Worm (Caenorhabditis elegans): ENCODE data around the gene atf-4.

DNA sequence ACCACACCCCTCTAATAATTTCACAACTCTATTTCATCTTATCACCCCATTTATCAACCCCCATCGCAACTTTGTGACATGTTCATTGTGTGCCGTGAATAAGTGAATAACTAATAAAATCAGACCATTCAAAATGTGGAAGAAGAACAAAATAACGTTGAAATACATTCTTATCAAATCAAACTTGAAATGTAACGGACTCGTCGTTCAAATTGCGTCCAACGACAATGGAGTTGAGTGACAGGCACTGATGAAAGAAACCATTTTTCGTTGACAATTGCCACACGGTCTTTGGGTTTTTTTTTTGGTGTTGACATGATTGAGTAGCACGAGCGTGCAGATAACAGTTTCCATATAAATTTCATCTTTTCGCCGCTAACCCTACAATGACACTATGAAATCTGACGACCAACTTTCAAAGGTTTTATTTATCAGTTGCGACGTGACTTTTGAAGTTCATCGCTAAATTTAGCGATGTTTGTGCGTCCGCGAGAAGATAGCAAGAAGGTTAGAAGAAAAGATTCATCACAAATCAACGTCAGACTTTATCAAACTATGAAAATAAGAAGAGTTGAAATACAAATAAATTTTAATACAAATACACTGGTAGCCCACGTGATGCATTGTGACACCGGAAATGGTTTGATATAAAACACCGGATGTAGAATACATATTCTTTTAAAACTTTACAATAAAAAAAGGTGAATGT, 27.0 kb downstream of the atf-4 start:
- TF ChIP-seq ztf-29 (GFP tag; IDR thresholded peaks at IDR 0.05) (no peak), cog-1 (tag; optimal IDR thresholded peaks at IDR 0.05) (no peak), flt-1 (GFP tag; IDR thresholded peaks at IDR 0.05) (no peak), ref-1 (GFP tag; conservative IDR thresholded peaks at IDR 0.05) (no peak), klf-2 (GFP tag; conservative IDR thresholded peaks at IDR 0.05) (no peak), tab-1 (GFP tag; IDR thresholded peaks at IDR 0.05) (no peak), med-1 (GFP tag; optimal IDR thresholded peaks at IDR 0.05; ENCODE audit: insufficient read depth) (no peak), T22C8.4 (GFP tag; IDR thresholded peaks at IDR 0.05) (no peak)

Data from whole organism, midembryonic.